Worm (Caenorhabditis elegans) whole organism, late embryonic: ENCODE results near the gene lpr-3.
A peak's percentile ranks its signal among the peaks of the same experiment; 100 is the strongest.

Experiments used
- C38D4.7 ChIP-seq: fragments of 200-800 bp; sonication (Bioruptor generic); optimal IDR thresholded peaks from 2 replicates; lab custom pipeline; 2018; ENCODE audit warnings: mild to moderate bottlenecking, missing genetic modification characterization, moderate library complexity, missing compliant biosample characterization
- K09A11.1 ChIP-seq: sonication (generic microtip); optimal IDR thresholded peaks from 2 replicates; lab custom pipeline; 2017; ENCODE audit warnings: antibody characterized with exemption, mild to moderate bottlenecking, missing genetic modification characterization, missing compliant biosample characterization; ENCODE audit not compliant: insufficient read depth
- Y22D7AL.16 ChIP-seq: sonication (generic microtip); optimal IDR thresholded peaks from 2 replicates; lab custom pipeline; 2016; ENCODE audit warnings: missing genetic modification characterization, missing compliant biosample characterization
- ahr-1 ChIP-seq: sonication (generic microtip); optimal IDR thresholded peaks from 2 replicates; lab custom pipeline; 2016; ENCODE audit warnings: missing genetic modification characterization, missing compliant biosample characterization
- ceh-24 ChIP-seq: sonication (generic microtip); optimal IDR thresholded peaks from 2 replicates; lab custom pipeline; 2016; ENCODE audit warnings: mild to moderate bottlenecking, missing genetic modification characterization, missing compliant biosample characterization
- ceh-30 ChIP-seq: fragments of 150-350 bp; optimal IDR thresholded peaks from 2 replicates; lab custom pipeline; 2014; ENCODE audit warnings: missing biosample characterization, missing genetic modification characterization
- ceh-31 ChIP-seq: sonication (generic microtip); optimal IDR thresholded peaks from 2 replicates; lab custom pipeline; 2016; ENCODE audit warnings: missing genetic modification characterization, missing compliant biosample characterization
- ceh-34 ChIP-seq: sonication (generic microtip); optimal IDR thresholded peaks from 2 replicates; lab custom pipeline; 2016; ENCODE audit warnings: mild to moderate bottlenecking, missing genetic modification characterization, missing compliant biosample characterization
- ceh-48 ChIP-seq: sonication (generic microtip); optimal IDR thresholded peaks from 2 replicates; lab custom pipeline; 2016; ENCODE audit warnings: missing genetic modification characterization, inconsistent platforms, missing compliant biosample characterization
- ceh-6 ChIP-seq: fragments of 200-800 bp; sonication (Bioruptor generic); optimal IDR thresholded peaks from 2 replicates; lab custom pipeline; 2018; ENCODE audit warnings: mild to moderate bottlenecking, missing genetic modification characterization, missing compliant biosample characterization
- che-1 ChIP-seq: sonication (generic microtip); optimal IDR thresholded peaks from 2 replicates; lab custom pipeline; 2016; ENCODE audit warnings: mild to moderate bottlenecking, missing genetic modification characterization, missing compliant biosample characterization
- elt-2 ChIP-seq: sonication (generic microtip); optimal IDR thresholded peaks from 2 replicates; lab custom pipeline; 2016; ENCODE audit warnings: missing genetic modification reagents, missing genetic modification characterization, missing compliant biosample characterization
- fkh-6 ChIP-seq: sonication (generic microtip); optimal IDR thresholded peaks from 2 replicates; lab custom pipeline; 2016; ENCODE audit warnings: missing genetic modification characterization, missing compliant biosample characterization
- gmeb-2 ChIP-seq: sonication (generic microtip); optimal IDR thresholded peaks from 2 replicates; lab custom pipeline; 2016; ENCODE audit warnings: missing genetic modification characterization, inconsistent platforms, missing compliant biosample characterization
- hlh-13 ChIP-seq: fragments of 200-800 bp; sonication (Bioruptor generic); optimal IDR thresholded peaks from 2 replicates; lab custom pipeline; 2018; ENCODE audit warnings: mild to moderate bottlenecking, missing genetic modification characterization, missing compliant biosample characterization
- hlh-15 ChIP-seq: sonication (generic microtip); optimal IDR thresholded peaks from 2 replicates; lab custom pipeline; 2016; ENCODE audit warnings: missing genetic modification characterization, missing compliant biosample characterization
- hlh-6 ChIP-seq: sonication (generic microtip); optimal IDR thresholded peaks from 2 replicates; lab custom pipeline; 2016; ENCODE audit warnings: missing genotype, missing genetic modification characterization, missing compliant biosample characterization
- hlh-8 ChIP-seq: sonication (generic microtip); optimal IDR thresholded peaks from 2 replicates; lab custom pipeline; 2016; ENCODE audit warnings: missing genotype, missing genetic modification characterization, missing compliant biosample characterization
- lim-6 ChIP-seq: sonication (generic microtip); optimal IDR thresholded peaks from 2 replicates; lab custom pipeline; 2016; ENCODE audit warnings: missing genetic modification characterization, missing compliant biosample characterization
- nfya-1 ChIP-seq: sonication (generic microtip); optimal IDR thresholded peaks from 2 replicates; lab custom pipeline; 2017; ENCODE audit warnings: missing genetic modification characterization, mild to moderate bottlenecking, missing compliant biosample characterization, antibody characterized with exemption, moderate library complexity
- nhr-232 ChIP-seq: sonication (generic microtip); optimal IDR thresholded peaks from 2 replicates; lab custom pipeline; 2016; ENCODE audit warnings: missing genetic modification characterization, missing compliant biosample characterization
- npax-4 ChIP-seq: sonication (generic microtip); optimal IDR thresholded peaks from 2 replicates; lab custom pipeline; 2016; ENCODE audit warnings: missing genetic modification characterization, missing compliant biosample characterization
- odd-2 ChIP-seq: sonication (generic microtip); optimal IDR thresholded peaks from 2 replicates; lab custom pipeline; 2017; ENCODE audit warnings: antibody characterized with exemption, mild to moderate bottlenecking, missing genetic modification characterization, missing compliant biosample characterization
- pag-3 ChIP-seq: sonication (generic microtip); optimal IDR thresholded peaks from 2 replicates; lab custom pipeline; 2016; ENCODE audit warnings: missing compliant biosample characterization, missing genetic modification characterization, borderline replicate concordance
- pqm-1 ChIP-seq: sonication (generic microtip); optimal IDR thresholded peaks from 2 replicates; lab custom pipeline; 2016; ENCODE audit warnings: missing genetic modification characterization, missing compliant biosample characterization
- pros-1 ChIP-seq: fragments of 150-350 bp; optimal IDR thresholded peaks from 2 replicates; lab custom pipeline; 2014; ENCODE audit warnings: missing biosample characterization, missing genetic modification reagents, missing genetic modification characterization
- rnt-1 ChIP-seq: sonication (generic microtip); optimal IDR thresholded peaks from 2 replicates; lab custom pipeline; 2016; ENCODE audit warnings: missing genetic modification characterization, missing compliant biosample characterization
- sdc-2 ChIP-seq: sonication (generic microtip); optimal IDR thresholded peaks from 2 replicates; lab custom pipeline; 2016; ENCODE audit warnings: missing genotype, missing genetic modification characterization, missing compliant biosample characterization
- sox-2 ChIP-seq: fragments of 200-800 bp; sonication (Bioruptor generic); IDR thresholded peaks from 2 replicates; pipeline ENCODE4 v1.3.6; 2022; ENCODE audit warnings: missing genetic modification reagents, missing genetic modification characterization, missing compliant biosample characterization
- sox-4 ChIP-seq: sonication (generic microtip); optimal IDR thresholded peaks from 2 replicates; lab custom pipeline; 2017; ENCODE audit warnings: mild to moderate bottlenecking, missing genetic modification characterization, inconsistent platforms, missing compliant biosample characterization
- syd-9 ChIP-seq: sonication (generic microtip); optimal IDR thresholded peaks from 2 replicates; lab custom pipeline; 2016; ENCODE audit warnings: mild to moderate bottlenecking, missing genetic modification characterization, moderate library complexity, missing compliant biosample characterization
- tbx-7 ChIP-seq: sonication (generic microtip); optimal IDR thresholded peaks from 2 replicates; lab custom pipeline; 2016; ENCODE audit warnings: missing genotype, missing genetic modification characterization, missing compliant biosample characterization
- ttx-3 ChIP-seq: sonication (generic microtip); optimal IDR thresholded peaks from 2 replicates; lab custom pipeline; 2016; ENCODE audit warnings: missing genetic modification reagents, missing genetic modification characterization, missing compliant biosample characterization
- unc-3 ChIP-seq, 2 experiments: fragments of 200-800 bp in 1 of 2; sonication (Bioruptor generic) in 1 of 2; sonication (generic microtip) in 1 of 2; conservative IDR thresholded peaks in 1 of 2; optimal IDR thresholded peaks in 1 of 2; 2 replicates each; pipeline versions ENCODE4 v1.3.6 to Lab custom; 2016 to 2022; ENCODE audit warnings: missing compliant biosample characterization in 2 of 2, missing genetic modification characterization in 2 of 2, missing genetic modification reagents in 1 of 2
- unc-55 ChIP-seq: sonication (generic microtip); optimal IDR thresholded peaks from 2 replicates; lab custom pipeline; 2017; ENCODE audit warnings: missing biosample characterization, missing genetic modification reagents, missing genetic modification characterization
- unc-86 ChIP-seq: sonication (generic microtip); optimal IDR thresholded peaks from 2 replicates; lab custom pipeline; 2016; ENCODE audit warnings: missing genetic modification characterization, missing compliant biosample characterization

The lpr-3 gene

ce11 chrX:11057028-11057427, at the start of gene lpr-3:
TSS of gene lpr-3 (plus strand) at chrX:11057401.
- TF ChIP-seq unc-86 (tag; lab: Kevin White, UChicago) (no peak), ahr-1 (no peak), nfya-1 (tag; lab: Kevin White, UChicago) (peak; percentile 54), ceh-6 (GFP tag; lab: Kevin White, UChicago) (no peak), fkh-6 (no peak), pros-1 (peak; percentile 0), hlh-8 (no peak), ceh-31 (tag; lab: Kevin White, UChicago) (peak; percentile 4), unc-55 (GFP tag; lab: Kevin White, UChicago) (peak; percentile 63), Y22D7AL.16 (tag; lab: Kevin White, UChicago) (no peak), che-1 (tag; lab: Kevin White, UChicago) (no peak), rnt-1 (tag; lab: Kevin White, UChicago) (peak; percentile 74)
- TF ChIP-seq, all 69 proteins: peak for 5

ce11 chrX:11008052-11008451, 49.1 kb upstream of the lpr-3 start, which contains the start of gene del-5:
TSS of gene del-5 (minus strand) at chrX:11008181.
- no peak for TF ChIP-seq syd-9 (tag; lab: Kevin White, UChicago)
- peak; percentile 31 for TF ChIP-seq elt-2 (tag; lab: Kevin White, UChicago)

ce11 chrX:11008954-11009353, 48.2 kb upstream of the lpr-3 start, which contains the start of gene ttr-31:
TSS of gene ttr-31 (minus strand) at chrX:11009054.
- TF ChIP-seq elt-2 (tag; lab: Kevin White, UChicago) (no peak), fkh-6 (no peak)

- TF ChIP-seq gmeb-2 (tag; lab: Kevin White, UChicago) = no peak
- TF ChIP-seq ceh-24 (tag; lab: Kevin White, UChicago) = no peak
- no peak for TF ChIP-seq rnt-1 (tag; lab: Kevin White, UChicago)
- TF ChIP-seq pqm-1 (tag; lab: Kevin White, UChicago) = no peak
- no peak for TF ChIP-seq ceh-34
- no peak for TF ChIP-seq pag-3 (tag; lab: Kevin White, UChicago)
- no peak for TF ChIP-seq K09A11.1 (tag; lab: Kevin White, UChicago)
Measured at ce11 chrX:11010565-11010964, 46.6 kb upstream of the lpr-3 start, which contains the start of gene F58A3.4. TSS of gene F58A3.4 (minus strand) at chrX:11010665.

ce11 chrX:11012337-11012736, 44.9 kb upstream of the lpr-3 start, which contains the start of gene F58A3.3:
TSS of gene F58A3.3 (plus strand) at chrX:11012637.
- TF ChIP-seq unc-55 (GFP tag; lab: Kevin White, UChicago) = no peak
- no peak for TF ChIP-seq hlh-6 (tag; lab: Kevin White, UChicago)
- no peak for TF ChIP-seq ttx-3 (tag; lab: Kevin White, UChicago)
- TF ChIP-seq hlh-8 = no peak
- no peak for TF ChIP-seq sox-4 (tag; lab: Kevin White, UChicago)
- TF ChIP-seq sdc-2 (tag; lab: Kevin White, UChicago) = no peak
- no peak for TF ChIP-seq ceh-48 (tag; lab: Kevin White, UChicago)
- no peak for TF ChIP-seq nhr-232

ce11 chrX:11014394-11015280, 42.6 kb upstream of the lpr-3 start:
- TF ChIP-seq unc-3 (GFP tag; conservative IDR thresholded peaks at IDR 0.05; lab: Robert Waterston, UW) (no peak), unc-3 (tag; optimal IDR thresholded peaks at IDR 0.05; lab: Kevin White, UChicago) (no peak), hlh-15 (tag; lab: Kevin White, UChicago) (no peak), K09A11.1 (tag; lab: Kevin White, UChicago) (no peak), npax-4 (tag; lab: Kevin White, UChicago) (no peak), odd-2 (no peak), fkh-6 (no peak), nfya-1 (tag; lab: Kevin White, UChicago) (no peak), lim-6 (tag; lab: Kevin White, UChicago) (no peak), ceh-30 (tag; lab: Kevin White, UChicago) (no peak), ahr-1 (no peak), unc-55 (GFP tag; lab: Kevin White, UChicago) (no peak), C38D4.7 (GFP tag; lab: Kevin White, UChicago) (no peak), sox-4 (tag; lab: Kevin White, UChicago) (no peak), sox-2 (no peak), tbx-7 (tag; lab: Kevin White, UChicago) (no peak), che-1 (tag; lab: Kevin White, UChicago) (no peak), hlh-13 (GFP tag; lab: Kevin White, UChicago) (no peak), ttx-3 (tag; lab: Kevin White, UChicago) (no peak)
